Fruit fly (Drosophila melanogaster) whole organism, embryonic: Measurements from ENCODE around the gene Cad96Cb.

Experiments
- C15 ChIP-seq: fragments of 200-800 bp; sonication (Bioruptor generic); IDR thresholded peaks from 3 replicates; pipeline ENCODE4 v1.3.6; 2022; ENCODE audit warnings: missing biosample characterization, missing genetic modification characterization
- CG10565 ChIP-seq: fragments of 200-800 bp; sonication (Bioruptor generic); optimal IDR thresholded peaks from 3 replicates; lab custom pipeline; 2016; ENCODE audit warnings: missing biosample characterization, mild to moderate bottlenecking, missing genetic modification characterization
- CG10979 ChIP-seq: fragments of 200-800 bp; sonication (Bioruptor generic); optimal IDR thresholded peaks from 2 replicates; lab custom pipeline; 2018; ENCODE audit warnings: missing biosample characterization, mild to moderate bottlenecking, missing genetic modification characterization, moderate library complexity
- CG11093 ChIP-seq: fragments of 200-800 bp; sonication (Bioruptor generic); IDR thresholded peaks from 3 replicates; pipeline ENCODE4 v1.3.6; 2022; ENCODE audit warnings: missing biosample characterization, missing genetic modification characterization
- CG11398 ChIP-seq: fragments of 200-800 bp; sonication (Bioruptor generic); optimal IDR thresholded peaks from 2 replicates; lab custom pipeline; 2016; ENCODE audit warnings: missing biosample characterization, missing genetic modification characterization
- CG12942 ChIP-seq: fragments of 200-800 bp; sonication (Bioruptor generic); optimal IDR thresholded peaks from 3 replicates; lab custom pipeline; 2016; ENCODE audit warnings: missing biosample characterization, missing genetic modification characterization
- CG13296 ChIP-seq: fragments of 200-800 bp; sonication (Bioruptor generic); optimal IDR thresholded peaks from 3 replicates; lab custom pipeline; 2018; ENCODE audit warnings: missing biosample characterization, mild to moderate bottlenecking, missing genetic modification characterization
- CG16779 ChIP-seq: fragments of 200-800 bp; sonication (Bioruptor generic); IDR thresholded peaks from 2 replicates; pipeline ENCODE4 v1.3.6; 2022; ENCODE audit warnings: missing biosample characterization, missing genetic modification characterization
- CG16863 ChIP-seq: fragments of 200-800 bp; sonication (Bioruptor generic); optimal IDR thresholded peaks from 3 replicates; lab custom pipeline; 2016; ENCODE audit warnings: missing biosample characterization, missing genetic modification characterization
- CG3065 ChIP-seq: fragments of 200-800 bp; sonication (Bioruptor generic); optimal IDR thresholded peaks from 2 replicates; lab custom pipeline; 2016; ENCODE audit warnings: missing biosample characterization, missing genetic modification characterization
- CG33557 ChIP-seq: fragments of 200-800 bp; sonication (Bioruptor generic); optimal IDR thresholded peaks from 2 replicates; lab custom pipeline; 2019; ENCODE audit warnings: missing biosample characterization, mild to moderate bottlenecking, missing genetic modification characterization, moderate library complexity
- CG34224 ChIP-seq: fragments of 200-800 bp; sonication (Bioruptor generic); IDR thresholded peaks from 3 replicates; pipeline ENCODE4 v1.3.6; 2022; ENCODE audit warnings: missing biosample characterization, missing genetic modification characterization; ENCODE audit not compliant: partially characterized antibody
- CG3726 ChIP-seq: fragments of 200-800 bp; sonication (Bioruptor generic); IDR thresholded peaks from 3 replicates; pipeline ENCODE4, ENCODE4 v1.3.6; 2022; ENCODE audit warnings: missing biosample characterization, missing genetic modification characterization
- CG4424 ChIP-seq: fragments of 200-800 bp; sonication (Bioruptor generic); optimal IDR thresholded peaks from 3 replicates; lab custom pipeline; 2016; ENCODE audit warnings: missing biosample characterization, missing genetic modification characterization
- CG4854 ChIP-seq: fragments of 200-800 bp; sonication (Bioruptor generic); optimal IDR thresholded peaks from 2 replicates; lab custom pipeline; 2016; ENCODE audit warnings: missing biosample characterization, missing genetic modification characterization, inconsistent platforms
- CG6254 ChIP-seq: fragments of 200-800 bp; sonication (Bioruptor generic); optimal IDR thresholded peaks from 3 replicates; lab custom pipeline; 2017; ENCODE audit warnings: mild to moderate bottlenecking, missing biosample characterization, missing genetic modification reagents, missing genetic modification characterization
- CG7357 ChIP-seq: fragments of 200-800 bp; sonication (Bioruptor generic); IDR thresholded peaks from 3 replicates; pipeline ENCODE4 v1.3.6; 2022; ENCODE audit warnings: missing biosample characterization, missing genetic modification characterization
- CG7786 ChIP-seq: fragments of 200-800 bp; sonication (Bioruptor generic); optimal IDR thresholded peaks from 2 replicates; lab custom pipeline; 2016; ENCODE audit warnings: missing biosample characterization, missing genetic modification characterization
- CG9876 ChIP-seq: fragments of 200-800 bp; sonication (Bioruptor generic); optimal IDR thresholded peaks from 2 replicates; lab custom pipeline; 2016; ENCODE audit warnings: missing biosample characterization, missing genetic modification characterization
- Fer3 ChIP-seq: fragments of 200-800 bp; sonication (Bioruptor generic); optimal IDR thresholded peaks from 2 replicates; lab custom pipeline; 2018; ENCODE audit warnings: missing biosample characterization, mild to moderate bottlenecking, missing genetic modification characterization, moderate library complexity
- H2.0 ChIP-seq: fragments of 200-800 bp; sonication (Bioruptor generic); IDR thresholded peaks from 2 replicates; pipeline ENCODE4 v1.3.6; 2022; ENCODE audit warnings: missing biosample characterization, missing genetic modification characterization
- HLH54F ChIP-seq: fragments of 200-800 bp; sonication (Bioruptor generic); optimal IDR thresholded peaks from 3 replicates; lab custom pipeline; 2016; ENCODE audit warnings: missing biosample characterization, missing genetic modification characterization
- Hr39 ChIP-seq: fragments of >200 bp; optimal IDR thresholded peaks from 2 replicates; lab custom pipeline; 2017
- Jarid2 ChIP-seq: fragments of 200-800 bp; sonication (Bioruptor generic); optimal IDR thresholded peaks from 3 replicates; lab custom pipeline; 2017; ENCODE audit warnings: mild to moderate bottlenecking, missing biosample characterization, missing genetic modification reagents, missing genetic modification characterization
- Lim3 ChIP-seq: fragments of 200-800 bp; sonication (Bioruptor generic); IDR thresholded peaks from 2 replicates; pipeline ENCODE4 v1.3.6; 2022; ENCODE audit warnings: missing biosample characterization, missing genetic modification characterization
- Meics ChIP-seq: fragments of 200-800 bp; sonication (Bioruptor generic); optimal IDR thresholded peaks from 2 replicates; lab custom pipeline; 2017; ENCODE audit warnings: missing biosample characterization, mild to moderate bottlenecking, missing genetic modification characterization
- Six4 ChIP-seq: fragments of 200-800 bp; sonication (Bioruptor generic); optimal IDR thresholded peaks from 2 replicates; lab custom pipeline; 2016; ENCODE audit warnings: missing biosample characterization, missing genetic modification characterization
- ab ChIP-seq: fragments of 200-800 bp; sonication (Bioruptor generic); optimal IDR thresholded peaks from 2 replicates; lab custom pipeline; 2016; ENCODE audit warnings: missing biosample characterization, missing genetic modification characterization
- ase ChIP-seq: fragments of 200-800 bp; sonication (Bioruptor generic); IDR thresholded peaks from 3 replicates; pipeline ENCODE4 v1.3.6; 2022; ENCODE audit warnings: missing biosample characterization, missing genetic modification characterization
- cas ChIP-seq: fragments of 200-800 bp; sonication (Bioruptor generic); IDR thresholded peaks from 2 replicates; pipeline ENCODE4 v1.3.6; 2022; ENCODE audit warnings: missing biosample characterization, missing genetic modification characterization
- cato ChIP-seq: fragments of 200-800 bp; sonication (Bioruptor generic); optimal IDR thresholded peaks from 2 replicates; lab custom pipeline; 2016; ENCODE audit warnings: missing biosample characterization, missing genetic modification characterization, borderline replicate concordance
- da ChIP-seq: fragments of 200-800 bp; sonication (Bioruptor generic); optimal IDR thresholded peaks from 2 replicates; lab custom pipeline; 2016; ENCODE audit warnings: missing biosample characterization, missing genetic modification characterization
- dmrt99B ChIP-seq: fragments of 200-800 bp; sonication (Bioruptor generic); optimal IDR thresholded peaks from 2 replicates; lab custom pipeline; 2018; ENCODE audit warnings: missing biosample characterization, mild to moderate bottlenecking, missing genetic modification characterization, moderate library complexity
- fu2 ChIP-seq: fragments of 200-800 bp; sonication (Bioruptor generic); optimal IDR thresholded peaks from 2 replicates; lab custom pipeline; 2016; ENCODE audit warnings: missing biosample characterization, missing genetic modification characterization
- gem ChIP-seq: fragments of 200-800 bp; sonication (Bioruptor generic); optimal IDR thresholded peaks from 2 replicates; lab custom pipeline; 2019; ENCODE audit warnings: missing biosample characterization, mild to moderate bottlenecking, missing genetic modification characterization, moderate library complexity
- h ChIP-seq: fragments of >200 bp; optimal IDR thresholded peaks from 2 replicates; lab custom pipeline; 2017
- jumu ChIP-seq: fragments of 200-800 bp; sonication (Bioruptor generic); optimal IDR thresholded peaks from 3 replicates; lab custom pipeline; 2016; ENCODE audit warnings: missing biosample characterization, missing genetic modification characterization
- knrl ChIP-seq: fragments of 200-800 bp; sonication (Bioruptor generic); IDR thresholded peaks from 3 replicates; pipeline ENCODE4 v1.3.6; 2022; ENCODE audit warnings: missing biosample characterization, missing genetic modification characterization; ENCODE audit not compliant: partially characterized antibody
- lov ChIP-seq, 2 experiments: fragments of 200-800 bp in 1 of 2; fragments of >200 bp in 1 of 2; sonication (Bioruptor generic) in 1 of 2; IDR thresholded peaks in 1 of 2; optimal IDR thresholded peaks in 1 of 2; 2 replicates in 1 of 2; 3 replicates in 1 of 2; pipeline versions ENCODE4 v1.3.6 to Lab custom; 2017 to 2022; ENCODE audit warnings: missing biosample characterization in 1 of 2, missing genetic modification characterization in 1 of 2
- odd ChIP-seq: fragments of 200-800 bp; sonication (Bioruptor generic); optimal IDR thresholded peaks from 2 replicates; lab custom pipeline; 2017; ENCODE audit warnings: missing biosample characterization, mild to moderate bottlenecking, missing genetic modification characterization
- org-1 ChIP-seq: fragments of 200-800 bp; sonication (Bioruptor generic); optimal IDR thresholded peaks from 2 replicates; lab custom pipeline; 2017; ENCODE audit warnings: missing biosample characterization, missing genetic modification characterization
- pb ChIP-seq: fragments of 200-800 bp; sonication (Bioruptor generic); optimal IDR thresholded peaks from 3 replicates; lab custom pipeline; 2016; ENCODE audit warnings: missing biosample characterization, missing genetic modification characterization
- ranshi ChIP-seq: fragments of 200-800 bp; sonication (Bioruptor generic); IDR thresholded peaks from 2 replicates; pipeline ENCODE4 v1.3.6; 2022; ENCODE audit warnings: missing biosample characterization, missing genetic modification characterization
- sim ChIP-seq: fragments of 200-800 bp; sonication (Bioruptor generic); IDR thresholded peaks from 2 replicates; pipeline ENCODE4 v1.3.6; 2022; ENCODE audit warnings: missing biosample characterization, missing genetic modification characterization
- sisA ChIP-seq: fragments of 200-800 bp; sonication (Bioruptor generic); IDR thresholded peaks from 2 replicates; pipeline ENCODE4 v1.3.6; 2022; ENCODE audit warnings: missing biosample characterization, missing genetic modification characterization
- sob ChIP-seq: fragments of 200-800 bp; sonication (Bioruptor generic); IDR thresholded peaks from 2 replicates; pipeline ENCODE4 v1.3.6; 2022; ENCODE audit warnings: missing biosample characterization, missing genetic modification characterization
- sr ChIP-seq: fragments of 200-800 bp; sonication (Bioruptor generic); IDR thresholded peaks from 3 replicates; pipeline ENCODE4 v1.3.6; 2022; ENCODE audit warnings: missing biosample characterization, missing genetic modification characterization
- stc ChIP-seq: fragments of 200-800 bp; sonication (Bioruptor generic); IDR thresholded peaks from 2 replicates; pipeline ENCODE4 v1.3.6; 2022; ENCODE audit warnings: missing biosample characterization, missing genetic modification characterization
- sug ChIP-seq: fragments of 200-800 bp; optimal IDR thresholded peaks from 2 replicates; lab custom pipeline; 2019; ENCODE audit warnings: missing biosample characterization, mild to moderate bottlenecking, missing genetic modification characterization, moderate library complexity
- trh ChIP-seq: fragments of 200-800 bp; sonication (Bioruptor generic); optimal IDR thresholded peaks from 2 replicates; lab custom pipeline; 2016; ENCODE audit warnings: missing biosample characterization, missing genetic modification characterization
- vvl ChIP-seq: fragments of 200-800 bp; sonication (Bioruptor generic); IDR thresholded peaks from 2 replicates; pipeline ENCODE4 v1.3.6; 2022; ENCODE audit warnings: missing biosample characterization, missing genetic modification characterization
- zfh1 ChIP-seq: fragments of 200-800 bp; sonication (Bioruptor generic); IDR thresholded peaks from 3 replicates; pipeline ENCODE4 v1.3.6; 2022; ENCODE audit warnings: missing biosample characterization, missing genetic modification characterization

Cad96Cb gene

DNA sequence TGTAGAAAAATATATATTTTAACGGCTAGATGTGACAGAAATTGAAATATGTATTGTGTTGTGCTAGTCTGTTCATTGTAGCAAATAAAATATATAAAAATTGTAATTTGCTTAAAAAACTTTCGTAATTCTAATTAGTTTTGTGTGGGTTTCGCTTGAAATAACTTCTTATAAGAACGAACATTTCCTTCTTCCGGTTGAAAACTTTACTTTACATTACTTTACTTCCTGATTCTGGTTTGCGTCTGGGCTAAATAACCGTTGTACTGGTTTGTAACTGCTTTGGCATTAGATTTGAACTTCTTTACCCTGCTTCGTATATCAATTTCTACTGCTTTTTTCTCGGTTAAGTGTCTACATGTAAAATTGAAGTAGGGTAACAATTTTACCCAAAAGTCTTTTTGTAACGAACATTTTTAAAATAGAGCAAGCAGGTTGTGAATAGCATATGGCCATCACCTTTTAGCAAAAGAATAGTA lies 38.4 kb downstream of the Cad96Cb start, which contains the start of gene lobo (continued):
- TF ChIP-seq sug (peak; percentile 68), CG4854 (GFP tag; lab: Kevin White, UChicago) (peak; percentile 44), cas (GFP tag; lab: Robert Waterston, UW) (no peak), C15 (no peak), org-1 (GFP tag; lab: Kevin White, UChicago) (no peak), CG3065 (peak; percentile 22), Lim3 (GFP tag; lab: Robert Waterston, UW) (no peak), CG11398 (peak; percentile 60), sob (GFP tag; lab: Robert Waterston, UW) (peak; percentile 78), lov (optimal IDR thresholded peaks at IDR 0.05; lab: Kevin White, UChicago) (no peak), lov (GFP tag; IDR thresholded peaks at IDR 0.05; lab: Robert Waterston, UW) (0 out of 3 replicates have a peak, but pooled peaks have one; percentile 65), odd (GFP tag; lab: Kevin White, UChicago) (no peak), HLH54F (GFP tag; lab: Kevin White, UChicago) (peak; percentile 52), cato (GFP tag; lab: Kevin White, UChicago) (peak; percentile 34), CG34224 (GFP tag; lab: Robert Waterston, UW) (no peak), jumu (GFP tag; lab: Kevin White, UChicago) (no peak), gem (tag; lab: Kevin White, UChicago) (no peak), trh (GFP tag; lab: Kevin White, UChicago) (peak; percentile 45), CG33557 (peak; percentile 64), zfh1 (GFP tag; lab: Robert Waterston, UW) (peak; percentile 50; the same call in 1 of the 3 replicates), sisA (GFP tag; lab: Robert Waterston, UW) (0 out of 2 replicates have a peak, but pooled peaks have one; percentile 26), CG10565 (GFP tag; lab: Kevin White, UChicago) (no peak), h (lab: Kevin White, UChicago) (no peak), H2.0 (GFP tag; lab: Robert Waterston, UW) (peak; percentile 54), Six4 (GFP tag; lab: Kevin White, UChicago) (peak; percentile 15), CG10979 (peak; percentile 46), Jarid2 (GFP tag; lab: Kevin White, UChicago) (peak; percentile 51), pb (GFP tag; lab: Kevin White, UChicago) (peak; percentile 57), CG6254 (GFP tag; lab: Kevin White, UChicago) (no peak), CG16863 (GFP tag; lab: Kevin White, UChicago) (peak; percentile 0), Hr39 (no peak), vvl (GFP tag; lab: Robert Waterston, UW) (peak; percentile 34; the same call in 1 of the 2 replicates), CG3726 (GFP tag; lab: Robert Waterston, UW) (no peak), da (GFP tag; lab: Kevin White, UChicago) (peak; percentile 16), CG9876 (peak; percentile 64), stc (GFP tag; lab: Robert Waterston, UW) (peak; percentile 69), Fer3 (tag; lab: Kevin White, UChicago) (peak; percentile 48), dmrt99B (tag; lab: Kevin White, UChicago) (no peak), ase (GFP tag; lab: Robert Waterston, UW) (peak; percentile 46; the same call in 1 of the 3 replicates), CG7357 (GFP tag; lab: Robert Waterston, UW) (no peak), CG4424 (GFP tag; lab: Kevin White, UChicago) (peak; percentile 48), sim (no peak), ab (no peak), CG16779 (GFP tag; lab: Robert Waterston, UW) (no peak), CG12942 (GFP tag; lab: Kevin White, UChicago) (no peak), ranshi (GFP tag; lab: Robert Waterston, UW) (no peak), knrl (GFP tag; lab: Robert Waterston, UW) (peak; percentile 73; the same call in 1 of the 3 replicates), CG7786 (GFP tag; lab: Kevin White, UChicago) (peak; percentile 37), CG13296 (GFP tag; lab: Kevin White, UChicago) (peak; percentile 43), CG11093 (GFP tag; lab: Robert Waterston, UW) (no peak), fu2 (GFP tag; lab: Kevin White, UChicago) (peak; percentile 59), sr (GFP tag; lab: Robert Waterston, UW) (peak; percentile 40; the same call in 1 of the 3 replicates), Meics (peak; percentile 76)
